Worm (Caenorhabditis elegans): Measurements from ENCODE around the gene dnc-2.
A peak's percentile ranks its signal among the peaks of the same experiment; 100 is the strongest.

The dnc-2 gene

ce11 chrIII:5934138-5934658 is 8.6 kb upstream of the dnc-2 start:
- TF ChIP-seq W03F9.2 (tag; optimal IDR thresholded peaks at IDR 0.05) (no peak), dao-5 (tag; optimal IDR thresholded peaks at IDR 0.05) (no peak), him-1 (tag; optimal IDR thresholded peaks at IDR 0.05) (no peak)

ce11 chrIII:5932853-5933252 is 7.3 kb upstream of the dnc-2 start, which contains the start of gene zmp-1:
Gene zmp-1, minus strand, starts transcription at chrIII:5932953.
- TF ChIP-seq him-1 (tag; optimal IDR thresholded peaks at IDR 0.05) (no peak), W03F9.2 (tag; optimal IDR thresholded peaks at IDR 0.05) (no peak), dao-5 (tag; optimal IDR thresholded peaks at IDR 0.05) (no peak)

ce11 chrIII:5931433-5931994 is 6.0 kb upstream of the dnc-2 start, which contains the start of gene EGAP1.5:
Gene EGAP1.5, plus strand, starts transcription at chrIII:5931721.
- TF ChIP-seq W03F9.2 (tag; optimal IDR thresholded peaks at IDR 0.05) (no peak), him-1 (tag; optimal IDR thresholded peaks at IDR 0.05) (no peak), dao-5 (tag; optimal IDR thresholded peaks at IDR 0.05) (no peak)

DNA sequence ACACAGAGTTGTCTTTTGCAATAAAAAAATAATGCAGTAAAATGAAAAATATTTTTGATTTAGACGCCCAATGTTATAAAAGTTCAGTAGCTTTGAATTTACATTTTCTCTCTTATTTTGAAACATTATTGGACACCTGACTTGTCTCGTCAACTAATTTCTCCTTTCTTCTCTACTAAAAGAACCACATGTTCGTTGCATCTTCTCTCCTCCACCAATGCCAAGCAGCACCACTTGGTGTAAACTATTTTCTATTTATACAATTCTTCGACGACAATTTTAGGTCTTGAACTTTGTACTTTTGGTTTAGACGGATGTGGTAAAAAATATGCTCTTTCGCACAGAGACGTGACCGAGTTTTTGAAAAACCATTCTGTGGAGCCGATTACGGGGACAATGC is 5.1 kb upstream of the dnc-2 start:
- TF ChIP-seq W03F9.2 (tag; optimal IDR thresholded peaks at IDR 0.05): no peak
- TF ChIP-seq dao-5 (tag; optimal IDR thresholded peaks at IDR 0.05): no peak
- no peak for TF ChIP-seq him-1 (tag; optimal IDR thresholded peaks at IDR 0.05)

DNA sequence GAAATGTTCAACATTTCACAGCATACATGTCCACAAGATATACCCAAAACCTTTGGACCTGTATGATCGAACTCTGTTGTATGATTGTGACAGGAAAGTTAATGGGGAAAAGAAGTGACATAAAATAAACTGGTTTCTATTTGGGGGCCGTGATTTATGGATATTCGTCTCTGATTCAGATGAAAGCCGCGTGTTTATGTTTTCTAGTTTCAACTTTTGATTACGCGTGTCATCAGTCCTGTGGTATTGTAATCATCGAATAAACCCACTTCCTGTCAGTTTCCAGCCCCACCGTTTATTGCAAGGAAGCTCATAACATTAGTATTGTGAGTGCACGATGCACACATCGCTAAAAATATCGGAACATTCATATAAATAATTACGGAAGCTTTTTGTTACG is 3.3 kb downstream of the dnc-2 start:
- TF ChIP-seq dao-5 (tag; optimal IDR thresholded peaks at IDR 0.05): no peak
- no peak for TF ChIP-seq W03F9.2 (tag; optimal IDR thresholded peaks at IDR 0.05)

DNA sequence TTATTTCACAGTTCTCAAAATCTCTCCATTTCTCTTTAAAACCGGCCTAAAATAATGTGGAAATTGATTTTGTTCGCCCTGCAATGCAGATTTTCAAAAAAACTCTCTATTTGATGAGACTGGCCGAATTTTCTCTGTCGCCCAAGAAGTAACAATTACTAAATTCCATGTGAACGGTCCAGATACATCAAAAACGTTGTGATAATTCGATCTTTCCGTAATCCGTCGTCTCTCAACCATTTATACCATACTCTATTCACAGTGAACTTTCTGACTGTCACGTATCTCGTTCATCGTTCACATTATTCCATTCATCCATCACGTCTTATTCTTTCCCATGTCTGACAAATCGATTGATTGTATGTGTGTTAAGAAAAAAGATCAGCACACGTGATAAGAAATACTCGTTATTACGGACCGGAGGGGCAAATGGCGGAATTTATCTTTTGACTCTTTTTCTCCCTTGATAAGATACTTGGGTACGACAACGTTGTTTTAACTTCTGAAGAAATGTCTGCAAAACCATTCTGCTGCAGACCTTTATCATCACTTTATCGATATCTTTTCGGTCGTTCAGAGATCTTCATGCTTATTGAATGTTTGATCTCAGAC is 4.4 kb downstream of the dnc-2 start:
- TF ChIP-seq dao-5 (tag; optimal IDR thresholded peaks at IDR 0.05) (no peak), W03F9.2 (tag; optimal IDR thresholded peaks at IDR 0.05) (no peak), him-1 (tag; optimal IDR thresholded peaks at IDR 0.05) (no peak)

- no peak for TF ChIP-seq him-1 (tag; optimal IDR thresholded peaks at IDR 0.05)
- no peak for TF ChIP-seq W03F9.2 (tag; optimal IDR thresholded peaks at IDR 0.05)
- no peak for TF ChIP-seq dao-5 (tag; optimal IDR thresholded peaks at IDR 0.05)
These were observed 5.7 kb downstream of the dnc-2 start, which contains the start of the genes tdo-2 and C28H8.2 for ce11 chrIII:5919799-5920387. Gene tdo-2, minus strand, starts transcription at chrIII:5919955. Gene C28H8.2, plus strand, starts transcription at chrIII:5920322.

DNA sequence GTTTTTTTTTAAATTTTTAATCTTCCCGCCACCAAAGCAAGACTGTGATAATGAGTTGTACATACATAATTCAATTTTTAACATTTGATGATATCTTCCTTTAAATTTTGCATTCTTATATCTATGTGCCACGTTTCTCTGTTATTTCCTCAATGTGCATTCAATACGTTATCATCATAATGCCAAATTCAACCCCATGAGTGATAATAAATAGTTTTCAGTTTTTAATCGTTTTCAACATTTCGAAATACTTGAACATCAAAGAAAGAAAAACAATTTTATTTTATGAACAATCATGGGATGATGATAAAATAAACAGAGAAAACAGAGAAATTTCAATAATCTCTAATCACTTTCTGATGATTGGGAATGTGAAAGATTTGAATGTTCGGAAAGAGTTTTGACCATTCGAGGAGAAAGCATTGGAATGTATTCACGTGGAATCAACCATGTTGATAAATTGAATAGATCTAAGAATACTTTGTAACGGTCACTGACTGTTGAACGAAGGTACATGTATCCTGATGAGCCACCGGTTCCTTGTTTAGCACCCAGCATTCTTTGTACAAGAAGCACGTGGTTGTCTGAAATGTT is 8.1 kb downstream of the dnc-2 start:
- TF ChIP-seq W03F9.2 (tag; optimal IDR thresholded peaks at IDR 0.05) (peak; percentile 9), dao-5 (tag; optimal IDR thresholded peaks at IDR 0.05) (no peak)

DNA sequence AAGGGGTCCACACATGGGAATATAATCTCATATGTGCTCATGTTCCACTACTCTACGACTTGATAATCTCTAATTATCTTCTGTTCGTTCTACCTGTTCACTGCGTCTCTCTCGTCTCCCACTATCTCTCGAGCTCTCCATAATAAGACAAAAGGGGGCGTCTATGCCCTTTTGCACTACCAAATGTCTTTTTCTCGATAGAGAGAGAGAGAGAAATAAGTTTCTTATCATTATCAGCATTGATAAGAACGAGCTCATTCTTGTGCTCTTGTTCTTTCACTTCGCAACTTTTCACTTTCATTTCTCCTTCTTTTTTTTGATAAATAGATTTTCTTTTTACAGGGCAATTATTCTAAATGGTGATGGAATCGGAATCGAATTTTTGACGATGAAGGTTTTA is 9.6 kb downstream of the dnc-2 start:
- no peak for TF ChIP-seq him-1 (tag; optimal IDR thresholded peaks at IDR 0.05)
- no peak for TF ChIP-seq dao-5 (tag; optimal IDR thresholded peaks at IDR 0.05)
- no peak for TF ChIP-seq W03F9.2 (tag; optimal IDR thresholded peaks at IDR 0.05)

DNA sequence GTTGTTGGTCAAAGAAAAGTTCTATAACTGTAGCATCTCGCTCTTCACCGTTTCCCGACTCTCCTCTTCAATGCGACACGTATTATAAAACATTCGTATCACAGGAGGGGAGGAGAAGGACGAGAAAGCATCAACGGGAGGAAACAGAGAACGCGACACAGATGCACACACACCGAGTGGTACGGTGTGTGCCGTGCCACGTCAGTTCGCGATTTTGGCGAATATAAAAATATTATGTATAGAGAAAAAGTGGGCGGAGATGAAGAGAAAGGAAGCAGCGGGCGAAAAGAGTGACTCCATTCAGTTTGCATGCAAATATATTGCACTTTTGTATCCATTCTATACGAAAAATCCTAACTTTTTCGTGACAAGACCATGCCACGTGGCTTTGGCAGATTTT is 10.8 kb downstream of the dnc-2 start:
- no peak for TF ChIP-seq W03F9.2 (tag; optimal IDR thresholded peaks at IDR 0.05)
- TF ChIP-seq dao-5 (tag; optimal IDR thresholded peaks at IDR 0.05): no peak
- TF ChIP-seq him-1 (tag; optimal IDR thresholded peaks at IDR 0.05): no peak

DNA sequence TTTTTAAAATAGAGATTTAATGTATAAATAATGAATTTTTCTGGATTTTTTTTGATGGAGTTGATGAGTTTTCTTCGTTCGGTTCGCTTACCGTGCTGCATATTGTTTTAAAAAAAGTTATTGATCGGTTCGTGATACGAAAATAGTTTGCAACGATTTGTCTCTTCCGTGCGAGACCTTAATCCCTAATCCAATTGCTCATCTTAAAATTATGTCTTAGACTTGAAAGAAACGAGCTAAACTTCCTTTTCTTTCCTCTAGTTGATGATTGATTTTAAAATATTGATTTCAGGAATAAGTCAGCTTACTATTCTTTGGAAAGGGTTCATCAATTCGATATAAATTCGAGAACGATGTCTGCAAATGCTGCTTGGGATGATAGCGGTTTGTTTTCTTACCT is 17.1 kb downstream of the dnc-2 start, which contains the start of gene C28H8.3:
Gene C28H8.3 (plus strand): TSS at position 293 of the 400 bp plus-strand sequence.
- no peak for TF ChIP-seq him-1 (tag; optimal IDR thresholded peaks at IDR 0.05)

ce11 chrIII:5906749-5907148 is 18.8 kb downstream of the dnc-2 start, which contains the start of gene erd-2.2:
Gene erd-2.2, plus strand, starts transcription at chrIII:5907049.
- TF ChIP-seq him-1 (tag; optimal IDR thresholded peaks at IDR 0.05): no peak
- no peak for TF ChIP-seq W03F9.2 (tag; optimal IDR thresholded peaks at IDR 0.05)

DNA sequence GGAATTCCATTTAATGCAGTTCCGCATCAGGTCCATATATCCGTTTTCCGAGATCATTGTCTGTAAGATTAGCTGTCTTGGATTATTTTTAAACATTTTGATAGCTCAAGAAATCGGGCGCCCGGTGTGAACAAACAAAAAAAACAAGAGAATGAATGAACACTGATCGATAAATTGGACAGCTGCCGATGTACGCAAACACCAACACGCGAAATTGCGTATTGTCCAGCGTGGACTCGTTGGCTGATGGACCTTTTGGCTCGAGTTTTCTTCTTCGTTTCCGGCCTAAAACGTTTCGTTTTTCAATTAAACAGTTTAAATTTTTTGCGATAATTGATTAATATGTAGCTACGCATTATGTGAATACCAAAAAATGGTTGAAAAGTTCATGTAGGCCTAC is 19.5 kb downstream of the dnc-2 start, which contains the start of gene dpff-1:
Gene dpff-1 (minus strand): TSS at position 288 of the 400 bp plus-strand sequence.
- no peak for TF ChIP-seq him-1 (tag; optimal IDR thresholded peaks at IDR 0.05)
- TF ChIP-seq dao-5 (tag; optimal IDR thresholded peaks at IDR 0.05): no peak
- no peak for TF ChIP-seq W03F9.2 (tag; optimal IDR thresholded peaks at IDR 0.05)

DNA sequence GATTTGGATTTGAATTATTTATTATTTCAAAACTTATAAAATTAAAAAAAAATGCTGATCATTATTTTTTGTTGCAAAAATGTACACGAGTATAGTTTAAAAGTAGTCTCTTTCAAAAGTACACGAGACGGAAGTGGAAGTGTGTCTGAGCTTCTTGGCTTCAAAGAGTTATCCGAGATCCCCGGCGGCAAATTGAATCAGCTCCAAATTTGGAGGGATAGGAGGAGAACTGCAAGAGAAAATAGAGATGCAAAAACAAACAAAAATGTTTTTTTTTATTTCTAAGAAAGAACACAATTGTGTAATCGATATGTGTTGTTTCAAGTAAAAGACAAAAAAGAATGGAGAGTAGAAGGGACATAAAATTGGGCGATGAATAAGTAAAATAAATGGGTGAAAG is 23.0 kb downstream of the dnc-2 start:
- TF ChIP-seq dao-5 (tag; optimal IDR thresholded peaks at IDR 0.05) (no peak), W03F9.2 (tag; optimal IDR thresholded peaks at IDR 0.05) (no peak), him-1 (tag; optimal IDR thresholded peaks at IDR 0.05) (no peak)

Data from whole organism, L4/young adult.